Fruit fly (Drosophila melanogaster) ovary, adult (tissue): ENCODE measurements around the gene Ugt37A1.

Experiments
- CG17801 ChIP-seq: fragments of 200-800 bp; optimal IDR thresholded peaks from 2 replicates; lab custom pipeline; 2019; ENCODE audit warnings: missing biosample characterization, mild to moderate bottlenecking, missing genetic modification characterization, moderate library complexity; ENCODE audit not compliant: partially characterized antibody

The Ugt37A1 gene

dm6 chr2L:20351723-20352122 is 22.2 kb downstream of the Ugt37A1 start:
- no peak for TF ChIP-seq CG17801 (GFP tag; lab: Kevin White, UChicago)

dm6 chr2L:20349671-20350539 is 24.0 kb downstream of the Ugt37A1 start, which contains the start of the genes La and RtGEF:
TSS of gene La (minus strand) at chr2L:20350012.
TSS of gene RtGEF (plus strand) at chr2L:20350434.
- peak; percentile 15 for TF ChIP-seq CG17801 (GFP tag; lab: Kevin White, UChicago)

dm6 chr2L:20341999-20342325 is 31.9 kb downstream of the Ugt37A1 start:
- no peak for TF ChIP-seq CG17801 (GFP tag; lab: Kevin White, UChicago)

dm6 chr2L:20341211-20341998 is 32.5 kb downstream of the Ugt37A1 start:
- TF ChIP-seq CG17801 (GFP tag; lab: Kevin White, UChicago) = no peak

- no peak for TF ChIP-seq CG17801 (GFP tag; lab: Kevin White, UChicago)
Observed at dm6 chr2L:20340635-20341034, 33.3 kb downstream of the Ugt37A1 start.

- no peak for TF ChIP-seq CG17801 (GFP tag; lab: Kevin White, UChicago)
Observed at dm6 chr2L:20337800-20338199, 36.1 kb downstream of the Ugt37A1 start.

- no peak for TF ChIP-seq CG17801 (GFP tag; lab: Kevin White, UChicago)
Observed at dm6 chr2L:20334918-20335317, 39.0 kb downstream of the Ugt37A1 start.

- TF ChIP-seq CG17801 (GFP tag; lab: Kevin White, UChicago) = no peak
Observed at dm6 chr2L:20332978-20333377, 40.9 kb downstream of the Ugt37A1 start.

- no peak for TF ChIP-seq CG17801 (GFP tag; lab: Kevin White, UChicago)
Observed at dm6 chr2L:20329612-20330011, 44.3 kb downstream of the Ugt37A1 start.

dm6 chr2L:20328569-20328968 is 45.3 kb downstream of the Ugt37A1 start:
- TF ChIP-seq CG17801 (GFP tag; lab: Kevin White, UChicago) = no peak

dm6 chr2L:20327963-20328362 is 45.9 kb downstream of the Ugt37A1 start:
- TF ChIP-seq CG17801 (GFP tag; lab: Kevin White, UChicago) = no peak

dm6 chr2L:20327375-20327774 is 46.5 kb downstream of the Ugt37A1 start:
- no peak for TF ChIP-seq CG17801 (GFP tag; lab: Kevin White, UChicago)

dm6 chr2L:20326317-20326716 is 47.6 kb downstream of the Ugt37A1 start:
- TF ChIP-seq CG17801 (GFP tag; lab: Kevin White, UChicago) = no peak

- no peak for TF ChIP-seq CG17801 (GFP tag; lab: Kevin White, UChicago)
Observed at dm6 chr2L:20325383-20325782, 48.5 kb downstream of the Ugt37A1 start.
